Worm (Caenorhabditis elegans) whole organism, L1 larva: Measurements from ENCODE around the gene rps-2.

Source experiments
- C04F5.9 ChIP-seq: sonication (generic microtip); optimal IDR thresholded peaks from 2 replicates; lab custom pipeline; 2016; ENCODE audit warnings: missing genetic modification characterization, missing compliant biosample characterization
- C16A3.4 ChIP-seq: fragments of 150-350 bp; optimal IDR thresholded peaks from 2 replicates; lab custom pipeline; 2014; ENCODE audit warnings: missing biosample characterization, missing genetic modification characterization
- ceh-82 ChIP-seq, 3 experiments: fragments of 150-350 bp in 1 of 3; sonication (generic microtip) in 2 of 3; optimal IDR thresholded peaks; 2 replicates each; lab custom pipeline; 2014 to 2017; ENCODE audit warnings: missing biosample characterization in 3 of 3, missing genetic modification characterization in 3 of 3
- ceh-88 ChIP-seq: fragments of 200-800 bp; sonication (Bioruptor generic); IDR thresholded peaks from 2 replicates; pipeline ENCODE4 v1.3.6; 2022; ENCODE audit warnings: missing genetic modification characterization, missing compliant biosample characterization
- ceh-90 ChIP-seq: sonication (generic microtip); optimal IDR thresholded peaks from 2 replicates; lab custom pipeline; 2016; ENCODE audit warnings: missing genetic modification characterization, missing compliant biosample characterization
- dsc-1 ChIP-seq: sonication (generic microtip); optimal IDR thresholded peaks from 2 replicates; lab custom pipeline; 2016; ENCODE audit warnings: mild to moderate bottlenecking, missing genetic modification characterization, missing compliant biosample characterization
- efl-1 ChIP-seq, 4 experiments: fragments of 150-350 bp; optimal IDR thresholded peaks in 3 of 4; peaks in 1 of 4; 1 replicate in 1 of 4; 2 replicates in 3 of 4; lab custom pipeline; 2014; ENCODE audit warnings: missing biosample characterization in 2 of 4, missing genetic modification characterization in 2 of 4, missing genetic modification reagents in 2 of 4
- egl-13 ChIP-seq: sonication (generic microtip); optimal IDR thresholded peaks from 2 replicates; lab custom pipeline; 2016; ENCODE audit warnings: missing genotype, missing genetic modification reagents, missing genetic modification characterization, missing compliant biosample characterization
- egl-27 ChIP-seq, 2 experiments: fragments of 150-350 bp in 1 of 2; sonication (generic microtip); optimal IDR thresholded peaks; 3 replicates each; lab custom pipeline; 2017 to 2018; ENCODE audit warnings: missing biosample characterization in 2 of 2, missing genetic modification characterization in 2 of 2, missing genetic modification reagents in 2 of 2
- elt-2 ChIP-seq: sonication (generic microtip); optimal IDR thresholded peaks from 2 replicates; lab custom pipeline; 2016; ENCODE audit warnings: missing genetic modification characterization, mild to moderate bottlenecking, inconsistent platforms, missing compliant biosample characterization, missing genetic modification reagents
- fkh-10 ChIP-seq: sonication (generic microtip); optimal IDR thresholded peaks from 2 replicates; lab custom pipeline; 2017; ENCODE audit warnings: missing biosample characterization, missing genetic modification reagents, missing genetic modification characterization
- fkh-4 ChIP-seq: sonication (generic microtip); optimal IDR thresholded peaks from 2 replicates; lab custom pipeline; 2016; ENCODE audit warnings: missing compliant biosample characterization, missing genetic modification characterization, borderline replicate concordance
- fos-1 ChIP-seq: fragments of 150-350 bp; optimal IDR thresholded peaks from 2 replicates; lab custom pipeline; 2014; ENCODE audit warnings: missing biosample characterization, missing genetic modification characterization
- hpl-2 ChIP-seq: fragments of 150-350 bp; optimal IDR thresholded peaks from 2 replicates; lab custom pipeline; 2014; ENCODE audit warnings: missing biosample characterization, missing genetic modification reagents, missing genetic modification characterization
- isw-1 ChIP-seq: fragments of 200-800 bp; sonication (Bioruptor generic); IDR thresholded peaks from 2 replicates; pipeline ENCODE4 v1.3.6; 2022; ENCODE audit warnings: missing genetic modification characterization, missing compliant biosample characterization
- lin-35 ChIP-seq, 2 experiments: fragments of 150-350 bp; optimal IDR thresholded peaks; 2 replicates each; lab custom pipeline; 2014; ENCODE audit warnings: missing biosample characterization in 2 of 2, missing genetic modification characterization in 2 of 2, missing genetic modification reagents in 2 of 2
- lin-39 ChIP-seq: fragments of 150-350 bp; optimal IDR thresholded peaks from 2 replicates; lab custom pipeline; 2014; ENCODE audit warnings: missing biosample characterization, missing genetic modification reagents, missing genetic modification characterization
- lir-3 ChIP-seq: sonication (generic microtip); optimal IDR thresholded peaks from 2 replicates; lab custom pipeline; 2016; ENCODE audit warnings: mild to moderate bottlenecking, missing genetic modification characterization, moderate library complexity, missing compliant biosample characterization; ENCODE audit not compliant: poor library complexity
- mep-1 ChIP-seq: fragments of 150-350 bp; optimal IDR thresholded peaks from 2 replicates; lab custom pipeline; 2014; ENCODE audit warnings: missing biosample characterization, missing genetic modification characterization
- nhr-19 ChIP-seq: fragments of 200-800 bp; sonication (Bioruptor generic); conservative IDR thresholded peaks from 2 replicates; pipeline ENCODE4 v1.3.6; 2022; ENCODE audit warnings: missing genetic modification characterization, missing compliant biosample characterization
- nhr-237 ChIP-seq: fragments of 150-350 bp; optimal IDR thresholded peaks from 2 replicates; lab custom pipeline; 2014; ENCODE audit warnings: missing biosample characterization, missing genetic modification characterization
- nhr-28 ChIP-seq: fragments of 150-350 bp; optimal IDR thresholded peaks from 2 replicates; lab custom pipeline; 2014; ENCODE audit warnings: missing biosample characterization, missing genetic modification characterization
- nhr-84 ChIP-seq: sonication (generic microtip); optimal IDR thresholded peaks from 2 replicates; lab custom pipeline; 2017; ENCODE audit warnings: missing biosample characterization, missing genetic modification characterization
- nhr-85 ChIP-seq: sonication (generic microtip); peaks from one replicate; lab custom pipeline; 2016; ENCODE audit warnings: missing genetic modification characterization, inconsistent platforms, missing compliant biosample characterization
- pax-3 ChIP-seq: fragments of 200-800 bp; sonication (Bioruptor generic); optimal IDR thresholded peaks from 2 replicates; lab custom pipeline; 2018; ENCODE audit warnings: mild to moderate bottlenecking, missing genetic modification characterization, moderate library complexity, missing compliant biosample characterization
- pqm-1 ChIP-seq: sonication (generic microtip); optimal IDR thresholded peaks from 3 replicates; lab custom pipeline; 2017; ENCODE audit warnings: missing biosample characterization, missing genetic modification characterization
- rnt-1 ChIP-seq: sonication (generic microtip); optimal IDR thresholded peaks from 2 replicates; lab custom pipeline; 2016; ENCODE audit warnings: mild to moderate bottlenecking, missing genetic modification characterization, moderate library complexity, missing compliant biosample characterization
- snu-23 ChIP-seq: sonication (generic microtip); optimal IDR thresholded peaks from 2 replicates; lab custom pipeline; 2016; ENCODE audit warnings: missing genetic modification characterization, missing compliant biosample characterization
- sox-4 ChIP-seq: sonication (generic microtip); optimal IDR thresholded peaks from 2 replicates; lab custom pipeline; 2016; ENCODE audit warnings: missing genetic modification characterization, missing compliant biosample characterization
- unc-130 ChIP-seq: fragments of 150-350 bp; optimal IDR thresholded peaks from 2 replicates; lab custom pipeline; 2017; ENCODE audit warnings: missing biosample characterization, missing genetic modification characterization, inconsistent platforms
- unc-30 ChIP-seq: sonication (generic microtip); optimal IDR thresholded peaks from 2 replicates; lab custom pipeline; 2017; ENCODE audit warnings: missing biosample characterization, missing genetic modification characterization
- unc-62 ChIP-seq: fragments of 150-350 bp; optimal IDR thresholded peaks from 2 replicates; lab custom pipeline; 2014; ENCODE audit warnings: missing biosample characterization, missing genetic modification reagents, missing genetic modification characterization
- unc-98 ChIP-seq: fragments of 200-800 bp; sonication (Bioruptor generic); IDR thresholded peaks from 2 replicates; pipeline ENCODE4 v1.3.6; 2022; ENCODE audit warnings: missing genetic modification characterization, missing compliant biosample characterization
- zip-4 ChIP-seq: fragments of 200-800 bp; sonication (Bioruptor generic); optimal IDR thresholded peaks from 2 replicates; lab custom pipeline; 2018; ENCODE audit warnings: mild to moderate bottlenecking, missing genetic modification characterization, moderate library complexity, missing compliant biosample characterization

rps-2 gene

ce11 chrIV:7943272-7943671 is 17.1 kb upstream of the rps-2 start (continued):
- no peak for TF ChIP-seq sox-4 (tag; lab: Kevin White, UChicago)
- TF ChIP-seq lin-39 (tag; lab: Kevin White, UChicago) = no peak
- TF ChIP-seq egl-13 = no peak
- TF ChIP-seq snu-23 (GFP tag; lab: Kevin White, UChicago) = peak; percentile 29
- no peak for TF ChIP-seq ceh-82 (tag; optimal IDR thresholded peaks at IDR 0.05; lab: Kevin White, UChicago)

DNA sequence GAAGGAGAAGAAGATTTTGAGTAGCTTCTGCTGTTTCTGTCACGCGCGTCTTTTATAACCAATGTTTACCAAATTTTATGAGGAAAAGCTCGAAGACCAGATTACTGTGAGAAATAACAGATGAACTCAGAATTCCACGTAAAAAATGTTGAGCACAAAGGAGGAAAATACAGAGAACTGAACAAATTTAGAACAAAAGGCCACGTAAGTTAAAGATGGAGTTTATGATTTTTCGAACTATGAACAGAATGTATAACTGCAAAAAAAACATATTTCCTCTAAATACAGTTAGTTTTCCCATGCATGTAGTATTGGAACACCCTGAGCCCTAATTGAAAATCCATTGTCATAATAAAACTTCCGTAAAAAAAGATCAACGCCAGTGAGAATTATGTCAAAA is 14.7 kb upstream of the rps-2 start, which contains the start of gene exc-9:
TSS of gene exc-9 (minus strand) at position 101 of the 400 bp plus-strand sequence.
- TF ChIP-seq rnt-1 (tag; lab: Kevin White, UChicago) (no peak), efl-1 (optimal IDR thresholded peaks at IDR 0.05; lab: Kevin White, UChicago) (no peak), efl-1 (GFP tag; optimal IDR thresholded peaks at IDR 0.05 in 1 of 2; lab: Kevin White, UChicago) (peak in 1 of 2 experiments; percentile 61)

ce11 chrIV:7938834-7939233 is 12.6 kb upstream of the rps-2 start, which contains the start of gene F20D12.7:
F20D12.7 (minus strand) TSS chrIV:7938934.
- no peak for TF ChIP-seq nhr-28
- TF ChIP-seq dsc-1 (tag; lab: Kevin White, UChicago) = peak; percentile 67
- TF ChIP-seq, all 84 proteins: peak for 1

DNA sequence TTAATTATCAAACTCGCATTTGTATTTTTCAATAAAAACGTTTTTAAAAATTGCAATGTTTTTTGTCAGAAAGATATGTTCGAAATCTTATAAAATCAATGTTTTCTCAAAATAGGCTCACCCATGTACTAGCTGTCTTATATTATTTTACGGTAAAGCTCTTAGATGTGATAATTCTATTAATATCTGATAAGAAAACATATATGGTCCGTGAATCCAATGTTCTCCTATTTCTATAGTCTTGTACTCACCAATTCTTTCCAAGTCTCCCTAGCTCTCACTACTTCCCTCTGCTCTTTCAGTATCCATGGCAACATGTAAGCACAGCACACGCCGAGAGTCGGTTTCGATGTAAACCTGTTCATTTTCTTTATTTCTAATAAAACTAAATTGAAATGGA is 7.5 kb upstream of the rps-2 start, which contains the start of gene bbs-2:
TSS of gene bbs-2 (plus strand) at position 301 of the 400 bp plus-strand sequence.
- TF ChIP-seq C04F5.9 (tag; lab: Kevin White, UChicago) = no peak
- no peak for TF ChIP-seq fkh-10 (GFP tag; lab: Kevin White, UChicago)
- TF ChIP-seq hpl-2 (GFP tag; lab: Kevin White, UChicago) = no peak
- no peak for TF ChIP-seq fos-1 (tag; lab: Kevin White, UChicago)
- TF ChIP-seq lin-39 (tag; lab: Kevin White, UChicago) = no peak
- TF ChIP-seq nhr-237 (tag; lab: Kevin White, UChicago) = no peak
- no peak for TF ChIP-seq sox-4 (tag; lab: Kevin White, UChicago)
- TF ChIP-seq egl-27 (tag; optimal IDR thresholded peaks at IDR 0.05; lab: Kevin White, UChicago) = no peak
- no peak for TF ChIP-seq ceh-90 (tag; lab: Kevin White, UChicago)
- no peak for TF ChIP-seq lir-3 (tag; lab: Kevin White, UChicago)
- TF ChIP-seq nhr-19 = no peak

DNA sequence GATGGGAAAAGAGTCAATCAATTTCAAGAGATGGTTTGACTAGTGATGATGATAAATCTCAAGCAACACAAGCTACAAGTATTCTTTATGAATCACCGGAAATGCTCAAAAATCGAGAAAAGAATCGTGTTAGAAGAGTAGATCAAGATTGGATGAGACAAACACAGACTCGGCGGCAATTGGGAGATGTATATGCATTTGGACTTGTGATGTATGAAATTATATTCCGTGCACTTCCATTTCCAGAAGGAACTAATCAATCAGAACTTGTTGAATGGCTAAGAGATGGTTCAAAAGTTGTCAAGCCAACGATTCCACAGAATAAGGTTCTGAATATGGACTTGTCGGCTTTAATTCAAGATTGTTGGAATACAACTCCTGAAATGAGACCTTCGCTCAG is 5.7 kb upstream of the rps-2 start:
- no peak for TF ChIP-seq unc-30 (tag; lab: Kevin White, UChicago)
- no peak for TF ChIP-seq dsc-1 (tag; lab: Kevin White, UChicago)
- TF ChIP-seq unc-130 (tag; lab: Kevin White, UChicago) = no peak
- no peak for TF ChIP-seq unc-98
- no peak for TF ChIP-seq unc-62
- no peak for TF ChIP-seq rnt-1 (tag; lab: Kevin White, UChicago)
- no peak for TF ChIP-seq pqm-1 (tag; lab: Kevin White, UChicago)
- TF ChIP-seq fkh-4 (tag; lab: Kevin White, UChicago) = no peak
- no peak for TF ChIP-seq isw-1 (GFP tag; lab: Robert Waterston, UW)
- TF ChIP-seq C16A3.4 = no peak
- TF ChIP-seq pax-3 (tag; lab: Kevin White, UChicago) = no peak
- no peak for TF ChIP-seq lin-35 (GFP tag; optimal IDR thresholded peaks at IDR 0.05; lab: Kevin White, UChicago)
- no peak for TF ChIP-seq efl-1 (optimal IDR thresholded peaks at IDR 0.05; lab: Kevin White, UChicago)
- TF ChIP-seq efl-1 (GFP tag; optimal IDR thresholded peaks at IDR 0.05 in 1 of 2; lab: Kevin White, UChicago) = no peak
- no peak for TF ChIP-seq sox-4 (tag; lab: Kevin White, UChicago)
- TF ChIP-seq zip-4 (GFP tag; lab: Kevin White, UChicago) = no peak
- TF ChIP-seq ceh-88 (GFP tag; lab: Robert Waterston, UW) = no peak
- TF ChIP-seq nhr-84 = no peak

- no peak for TF ChIP-seq mep-1 (tag; lab: Kevin White, UChicago)
- TF ChIP-seq nhr-85 (tag; lab: Kevin White, UChicago) = peak; percentile 32
- peak; percentile 51 for TF ChIP-seq dsc-1 (tag; lab: Kevin White, UChicago)
- no peak for TF ChIP-seq elt-2 (tag; lab: Kevin White, UChicago)
Measured at ce11 chrIV:7927852-7928251, 1.7 kb upstream of the rps-2 start, which contains the start of gene gcy-8. gcy-8 (plus strand) TSS chrIV:7928152.
